Fruit fly (Drosophila melanogaster): Measurements from ENCODE around the gene CG9922.

The CG9922 gene

dm6 chr3R:14016758-14017406, 19.3 kb downstream of the CG9922 start:
- no peak for TF ChIP-seq psq (optimal IDR thresholded peaks at IDR 0.05)
- no peak for TF ChIP-seq insv (optimal IDR thresholded peaks at IDR 0.05)
- TF ChIP-seq Myc (optimal IDR thresholded peaks at IDR 0.05) = no peak
- TF ChIP-seq h (optimal IDR thresholded peaks at IDR 0.05) = no peak
- no peak for TF ChIP-seq ttk (optimal IDR thresholded peaks at IDR 0.05)
- no peak for TF ChIP-seq Sin3A (optimal IDR thresholded peaks at IDR 0.05)

dm6 chr3R:14014580-14014979, 21.6 kb downstream of the CG9922 start:
- TF ChIP-seq Myc (optimal IDR thresholded peaks at IDR 0.05) (no peak), insv (optimal IDR thresholded peaks at IDR 0.05) (no peak), h (optimal IDR thresholded peaks at IDR 0.05) (no peak), Sin3A (optimal IDR thresholded peaks at IDR 0.05) (no peak), psq (optimal IDR thresholded peaks at IDR 0.05) (no peak)

dm6 chr3R:14013827-14014488, 22.2 kb downstream of the CG9922 start:
- TF ChIP-seq h (optimal IDR thresholded peaks at IDR 0.05) (no peak), Myc (optimal IDR thresholded peaks at IDR 0.05) (no peak), psq (optimal IDR thresholded peaks at IDR 0.05) (no peak), insv (optimal IDR thresholded peaks at IDR 0.05) (no peak), Sin3A (optimal IDR thresholded peaks at IDR 0.05) (no peak), ttk (optimal IDR thresholded peaks at IDR 0.05) (no peak)

dm6 chr3R:14012478-14013146, 23.6 kb downstream of the CG9922 start:
- TF ChIP-seq psq (optimal IDR thresholded peaks at IDR 0.05) (no peak), h (optimal IDR thresholded peaks at IDR 0.05) (no peak), ttk (optimal IDR thresholded peaks at IDR 0.05) (no peak), insv (optimal IDR thresholded peaks at IDR 0.05) (no peak), Sin3A (optimal IDR thresholded peaks at IDR 0.05) (no peak), Myc (optimal IDR thresholded peaks at IDR 0.05) (no peak)

dm6 chr3R:14011629-14012028, 24.6 kb downstream of the CG9922 start:
- no peak for TF ChIP-seq psq (optimal IDR thresholded peaks at IDR 0.05)
- no peak for TF ChIP-seq ttk (optimal IDR thresholded peaks at IDR 0.05)
- TF ChIP-seq Sin3A (optimal IDR thresholded peaks at IDR 0.05) = no peak
- no peak for TF ChIP-seq h (optimal IDR thresholded peaks at IDR 0.05)
- no peak for TF ChIP-seq insv (optimal IDR thresholded peaks at IDR 0.05)
- TF ChIP-seq Myc (optimal IDR thresholded peaks at IDR 0.05) = no peak

- TF ChIP-seq Myc (optimal IDR thresholded peaks at IDR 0.05) (no peak), Sin3A (optimal IDR thresholded peaks at IDR 0.05) (no peak), ttk (optimal IDR thresholded peaks at IDR 0.05) (no peak), insv (optimal IDR thresholded peaks at IDR 0.05) (no peak), psq (optimal IDR thresholded peaks at IDR 0.05) (no peak), h (optimal IDR thresholded peaks at IDR 0.05) (no peak)
Measured at dm6 chr3R:14011175-14011574, 25.0 kb downstream of the CG9922 start.

- no peak for TF ChIP-seq h (optimal IDR thresholded peaks at IDR 0.05)
- TF ChIP-seq Myc (optimal IDR thresholded peaks at IDR 0.05) = no peak
- TF ChIP-seq psq (optimal IDR thresholded peaks at IDR 0.05) = no peak
- TF ChIP-seq ttk (optimal IDR thresholded peaks at IDR 0.05) = no peak
- TF ChIP-seq Sin3A (optimal IDR thresholded peaks at IDR 0.05) = no peak
- no peak for TF ChIP-seq insv (optimal IDR thresholded peaks at IDR 0.05)
Measured at dm6 chr3R:14009643-14010042, 26.6 kb downstream of the CG9922 start.

- TF ChIP-seq psq (optimal IDR thresholded peaks at IDR 0.05) (no peak), ttk (optimal IDR thresholded peaks at IDR 0.05) (no peak), Sin3A (optimal IDR thresholded peaks at IDR 0.05) (no peak), Myc (optimal IDR thresholded peaks at IDR 0.05) (no peak), h (optimal IDR thresholded peaks at IDR 0.05) (no peak), insv (optimal IDR thresholded peaks at IDR 0.05) (no peak)
Measured at dm6 chr3R:14008854-14009253, 27.3 kb downstream of the CG9922 start.

- TF ChIP-seq h (optimal IDR thresholded peaks at IDR 0.05) (no peak), Sin3A (optimal IDR thresholded peaks at IDR 0.05) (no peak), Myc (optimal IDR thresholded peaks at IDR 0.05) (no peak), insv (optimal IDR thresholded peaks at IDR 0.05) (no peak), ttk (optimal IDR thresholded peaks at IDR 0.05) (no peak), psq (optimal IDR thresholded peaks at IDR 0.05) (no peak)
Measured at dm6 chr3R:14007550-14007949, 28.6 kb downstream of the CG9922 start.

dm6 chr3R:14006893-14007255, 29.3 kb downstream of the CG9922 start:
- TF ChIP-seq Sin3A (optimal IDR thresholded peaks at IDR 0.05) = no peak
- TF ChIP-seq insv (optimal IDR thresholded peaks at IDR 0.05) = no peak
- no peak for TF ChIP-seq Myc (optimal IDR thresholded peaks at IDR 0.05)
- no peak for TF ChIP-seq psq (optimal IDR thresholded peaks at IDR 0.05)
- no peak for TF ChIP-seq ttk (optimal IDR thresholded peaks at IDR 0.05)
- no peak for TF ChIP-seq h (optimal IDR thresholded peaks at IDR 0.05)

- no peak for TF ChIP-seq Sin3A (optimal IDR thresholded peaks at IDR 0.05)
- no peak for TF ChIP-seq insv (optimal IDR thresholded peaks at IDR 0.05)
- TF ChIP-seq h (optimal IDR thresholded peaks at IDR 0.05) = no peak
- no peak for TF ChIP-seq Myc (optimal IDR thresholded peaks at IDR 0.05)
- no peak for TF ChIP-seq psq (optimal IDR thresholded peaks at IDR 0.05)
Measured at dm6 chr3R:14006224-14006892, 29.8 kb downstream of the CG9922 start.

dm6 chr3R:14005152-14005551, 31.0 kb downstream of the CG9922 start:
- no peak for TF ChIP-seq ttk (optimal IDR thresholded peaks at IDR 0.05)
- TF ChIP-seq h (optimal IDR thresholded peaks at IDR 0.05) = no peak
- TF ChIP-seq Sin3A (optimal IDR thresholded peaks at IDR 0.05) = no peak
- TF ChIP-seq psq (optimal IDR thresholded peaks at IDR 0.05) = no peak
- no peak for TF ChIP-seq Myc (optimal IDR thresholded peaks at IDR 0.05)
- TF ChIP-seq insv (optimal IDR thresholded peaks at IDR 0.05) = no peak

Data from Kc167 (cell line).